Fruit fly (Drosophila melanogaster) whole organism, embryonic: ENCODE results near the gene CG2059.

ENCODE experiments used
- Antp ChIP-seq: fragments of 200-800 bp; sonication (Bioruptor generic); optimal IDR thresholded peaks from 3 replicates; lab custom pipeline; 2016; ENCODE audit warnings: missing biosample characterization, missing genetic modification characterization
- Awh ChIP-seq: fragments of 200-800 bp; sonication (Bioruptor generic); IDR thresholded peaks from 2 replicates; pipeline ENCODE4, ENCODE4 v1.3.6; 2022; ENCODE audit warnings: missing biosample characterization, missing genetic modification characterization
- CG10654 ChIP-seq: fragments of 200-800 bp; sonication (Bioruptor generic); optimal IDR thresholded peaks from 2 replicates; lab custom pipeline; 2016; ENCODE audit warnings: missing biosample characterization, missing genetic modification characterization
- CG11504 ChIP-seq: fragments of 200-800 bp; sonication (Bioruptor generic); optimal IDR thresholded peaks from 3 replicates; lab custom pipeline; 2019; ENCODE audit warnings: missing biosample characterization, mild to moderate bottlenecking, missing genetic modification characterization, moderate library complexity
- CG12299 ChIP-seq: fragments of 200-800 bp; sonication (Bioruptor generic); optimal IDR thresholded peaks from 2 replicates; lab custom pipeline; 2018; ENCODE audit warnings: missing biosample characterization, mild to moderate bottlenecking, missing genetic modification characterization
- CG14441 ChIP-seq: fragments of 200-800 bp; sonication (Bioruptor generic); IDR thresholded peaks from 2 replicates; pipeline ENCODE4 v1.3.6; 2022; ENCODE audit warnings: missing biosample characterization, missing genetic modification characterization
- CG15073 ChIP-seq: fragments of 200-800 bp; sonication (Bioruptor generic); optimal IDR thresholded peaks from 2 replicates; lab custom pipeline; 2016; ENCODE audit warnings: missing biosample characterization, missing genetic modification characterization
- CG31365 ChIP-seq: fragments of 200-800 bp; sonication (Bioruptor generic); optimal IDR thresholded peaks from 2 replicates; lab custom pipeline; 2018; ENCODE audit warnings: missing biosample characterization, mild to moderate bottlenecking, missing genetic modification characterization
- CG31388 ChIP-seq: fragments of 200-800 bp; sonication (Bioruptor generic); optimal IDR thresholded peaks from 2 replicates; lab custom pipeline; 2016; ENCODE audit warnings: missing biosample characterization, missing genetic modification characterization
- CG32532 ChIP-seq: fragments of 200-800 bp; sonication (Bioruptor generic); IDR thresholded peaks from 2 replicates; pipeline ENCODE4 v1.3.6; 2022; ENCODE audit warnings: missing biosample characterization, missing genetic modification characterization
- CG32767 ChIP-seq: fragments of 200-800 bp; sonication (Bioruptor generic); IDR thresholded peaks from 2 replicates; pipeline ENCODE4 v1.3.6; 2022; ENCODE audit warnings: missing biosample characterization, missing genetic modification characterization
- CG43689 ChIP-seq: fragments of 200-800 bp; sonication (Bioruptor generic); IDR thresholded peaks from 2 replicates; pipeline ENCODE4 v1.3.6; 2022; ENCODE audit warnings: missing biosample characterization, missing genetic modification characterization
- CG7372 ChIP-seq: fragments of 200-800 bp; sonication (Bioruptor generic); IDR thresholded peaks from 2 replicates; pipeline ENCODE4 v1.3.6; 2022; ENCODE audit warnings: missing biosample characterization, missing genetic modification characterization
- CG8765 ChIP-seq: fragments of 200-800 bp; sonication (Bioruptor generic); IDR thresholded peaks from 2 replicates; pipeline ENCODE4 v1.3.6; 2022; ENCODE audit warnings: missing biosample characterization, missing genetic modification characterization
- CG8924 ChIP-seq: fragments of 200-800 bp; optimal IDR thresholded peaks from 3 replicates; lab custom pipeline; 2019; ENCODE audit warnings: missing biosample characterization, mild to moderate bottlenecking, missing genetic modification characterization, moderate library complexity
- CkIIα-i1 ChIP-seq: fragments of 200-800 bp; sonication (Bioruptor generic); IDR thresholded peaks from 2 replicates; pipeline ENCODE4 v1.3.6; 2022; ENCODE audit warnings: missing biosample characterization, missing genetic modification characterization
- Doc3 ChIP-seq: fragments of 200-800 bp; sonication (Bioruptor generic); IDR thresholded peaks from 3 replicates; pipeline ENCODE4 v1.3.6; 2022; ENCODE audit warnings: missing biosample characterization, missing genetic modification characterization; ENCODE audit not compliant: partially characterized antibody
- Elba2 ChIP-seq: fragments of 200-800 bp; sonication (Bioruptor generic); optimal IDR thresholded peaks from 3 replicates; lab custom pipeline; 2016; ENCODE audit warnings: missing biosample characterization, missing genetic modification characterization
- Ets97D ChIP-seq: fragments of 200-800 bp; sonication (Bioruptor generic); optimal IDR thresholded peaks from 3 replicates; lab custom pipeline; 2016; ENCODE audit warnings: missing biosample characterization, missing genetic modification characterization
- H15 ChIP-seq: fragments of 200-800 bp; sonication (Bioruptor generic); IDR thresholded peaks from 3 replicates; pipeline ENCODE4 v1.3.6; 2022; ENCODE audit warnings: missing biosample characterization, missing genetic modification characterization
- HLH54F ChIP-seq: fragments of 200-800 bp; sonication (Bioruptor generic); optimal IDR thresholded peaks from 3 replicates; lab custom pipeline; 2016; ENCODE audit warnings: missing biosample characterization, missing genetic modification characterization
- HLHmδ ChIP-seq: fragments of 200-800 bp; sonication (Bioruptor generic); optimal IDR thresholded peaks from 2 replicates; lab custom pipeline; 2018; ENCODE audit warnings: missing biosample characterization, mild to moderate bottlenecking, missing genetic modification characterization, moderate library complexity
- Med ChIP-seq: fragments of 200-800 bp; sonication (Bioruptor generic); peaks from one replicate; lab custom pipeline; 2016; ENCODE audit warnings: missing biosample characterization, missing genetic modification characterization, mild to moderate bottlenecking, inconsistent platforms, moderate library complexity
- Myb ChIP-seq: fragments of 200-800 bp; sonication (Bioruptor generic); optimal IDR thresholded peaks from 2 replicates; lab custom pipeline; 2016; ENCODE audit warnings: missing biosample characterization, missing genetic modification characterization
- PHDP ChIP-seq: fragments of 200-800 bp; sonication (Bioruptor generic); optimal IDR thresholded peaks from 3 replicates; lab custom pipeline; 2018; ENCODE audit warnings: missing biosample characterization, mild to moderate bottlenecking, missing genetic modification characterization, moderate library complexity
- Poxn ChIP-seq: fragments of 200-800 bp; sonication (Bioruptor generic); IDR thresholded peaks from 2 replicates; pipeline ENCODE4 v1.3.6; 2022; ENCODE audit warnings: missing biosample characterization, missing genetic modification characterization
- Ptx1 ChIP-seq: fragments of 200-800 bp; sonication (Bioruptor generic); IDR thresholded peaks from 2 replicates; pipeline ENCODE4 v1.3.6; 2022; ENCODE audit warnings: missing biosample characterization, missing genetic modification characterization
- cato ChIP-seq: fragments of 200-800 bp; sonication (Bioruptor generic); optimal IDR thresholded peaks from 2 replicates; lab custom pipeline; 2016; ENCODE audit warnings: missing biosample characterization, missing genetic modification characterization, borderline replicate concordance
- cg ChIP-seq: fragments of 200-800 bp; sonication (Bioruptor generic); optimal IDR thresholded peaks from 3 replicates; lab custom pipeline; 2019; ENCODE audit warnings: missing biosample characterization, mild to moderate bottlenecking, missing genetic modification characterization, moderate library complexity
- corto ChIP-seq: fragments of 200-800 bp; sonication (Bioruptor generic); optimal IDR thresholded peaks from 2 replicates; lab custom pipeline; 2016; ENCODE audit warnings: missing biosample characterization, mild to moderate bottlenecking, missing genetic modification characterization, moderate library complexity
- crp ChIP-seq, 2 experiments: fragments of 200-800 bp; sonication (Bioruptor generic); optimal IDR thresholded peaks; 2 replicates in 1 of 2; 3 replicates in 1 of 2; lab custom pipeline; 2017; ENCODE audit warnings: missing biosample characterization in 2 of 2, missing genetic modification characterization in 2 of 2, mild to moderate bottlenecking in 1 of 2, moderate library complexity in 1 of 2
- fd3F ChIP-seq: fragments of 200-800 bp; sonication (Bioruptor generic); optimal IDR thresholded peaks from 2 replicates; lab custom pipeline; 2018; ENCODE audit warnings: missing biosample characterization, mild to moderate bottlenecking, missing genetic modification characterization, moderate library complexity
- gcm ChIP-seq: fragments of 200-800 bp; sonication (Bioruptor generic); optimal IDR thresholded peaks from 2 replicates; lab custom pipeline; 2019; ENCODE audit warnings: missing biosample characterization, mild to moderate bottlenecking, missing genetic modification characterization, moderate library complexity
- h ChIP-seq: fragments of >200 bp; optimal IDR thresholded peaks from 2 replicates; lab custom pipeline; 2017
- kah ChIP-seq: fragments of 200-800 bp; sonication (Bioruptor generic); optimal IDR thresholded peaks from 2 replicates; lab custom pipeline; 2018; ENCODE audit warnings: missing biosample characterization, mild to moderate bottlenecking, missing genetic modification characterization
- kay ChIP-seq: fragments of 200-800 bp; sonication (Bioruptor generic); optimal IDR thresholded peaks from 2 replicates; lab custom pipeline; 2016; ENCODE audit warnings: missing biosample characterization, missing genetic modification characterization
- lab ChIP-seq: fragments of 200-800 bp; sonication (Bioruptor generic); optimal IDR thresholded peaks from 3 replicates; lab custom pipeline; 2017; ENCODE audit warnings: missing biosample characterization, missing genetic modification characterization, mild to moderate bottlenecking, moderate library complexity, missing genetic modification reagents
- lbe ChIP-seq: fragments of 200-800 bp; sonication (Bioruptor generic); optimal IDR thresholded peaks from 2 replicates; lab custom pipeline; 2016; ENCODE audit warnings: missing biosample characterization, mild to moderate bottlenecking, missing genetic modification characterization
- nau ChIP-seq: fragments of 200-800 bp; sonication (Bioruptor generic); optimal IDR thresholded peaks from 3 replicates; lab custom pipeline; 2017; ENCODE audit warnings: missing biosample characterization, mild to moderate bottlenecking, missing genetic modification characterization, missing genetic modification reagents
- peb ChIP-seq: fragments of 200-800 bp; sonication (Bioruptor generic); IDR thresholded peaks from 2 replicates; pipeline ENCODE4 v1.3.6; 2022; ENCODE audit warnings: missing biosample characterization, missing genetic modification characterization
- psq ChIP-seq: fragments of 200-800 bp; sonication (Bioruptor generic); optimal IDR thresholded peaks from 2 replicates; lab custom pipeline; 2017; ENCODE audit warnings: missing biosample characterization, missing genetic modification characterization
- pum ChIP-seq: fragments of 200-800 bp; sonication (Bioruptor generic); optimal IDR thresholded peaks from 2 replicates; lab custom pipeline; 2016; ENCODE audit warnings: missing biosample characterization, missing genetic modification characterization
- schlank ChIP-seq: fragments of 200-800 bp; sonication (Bioruptor generic); optimal IDR thresholded peaks from 2 replicates; lab custom pipeline; 2018; ENCODE audit warnings: missing biosample characterization, mild to moderate bottlenecking, missing genetic modification characterization
- seq ChIP-seq: fragments of 200-800 bp; sonication (Bioruptor generic); IDR thresholded peaks from 2 replicates; pipeline ENCODE4 v1.3.6; 2022; ENCODE audit warnings: missing biosample characterization, missing genetic modification characterization
- slp2 ChIP-seq: fragments of 200-800 bp; sonication (Bioruptor generic); optimal IDR thresholded peaks from 2 replicates; lab custom pipeline; 2016; ENCODE audit warnings: missing biosample characterization, missing genetic modification characterization
- twi ChIP-seq: fragments of 200-800 bp; optimal IDR thresholded peaks from 2 replicates; lab custom pipeline; 2019; ENCODE audit warnings: missing biosample characterization, mild to moderate bottlenecking, missing genetic modification characterization, moderate library complexity
- zen2 ChIP-seq: fragments of 200-800 bp; sonication (Bioruptor generic); IDR thresholded peaks from 3 replicates; pipeline ENCODE4 v1.3.6; 2022; ENCODE audit warnings: missing biosample characterization, missing genetic modification characterization; ENCODE audit not compliant: partially characterized antibody
- zfh1 ChIP-seq: fragments of 200-800 bp; sonication (Bioruptor generic); IDR thresholded peaks from 3 replicates; pipeline ENCODE4 v1.3.6; 2022; ENCODE audit warnings: missing biosample characterization, missing genetic modification characterization

Gene CG2059

DNA sequence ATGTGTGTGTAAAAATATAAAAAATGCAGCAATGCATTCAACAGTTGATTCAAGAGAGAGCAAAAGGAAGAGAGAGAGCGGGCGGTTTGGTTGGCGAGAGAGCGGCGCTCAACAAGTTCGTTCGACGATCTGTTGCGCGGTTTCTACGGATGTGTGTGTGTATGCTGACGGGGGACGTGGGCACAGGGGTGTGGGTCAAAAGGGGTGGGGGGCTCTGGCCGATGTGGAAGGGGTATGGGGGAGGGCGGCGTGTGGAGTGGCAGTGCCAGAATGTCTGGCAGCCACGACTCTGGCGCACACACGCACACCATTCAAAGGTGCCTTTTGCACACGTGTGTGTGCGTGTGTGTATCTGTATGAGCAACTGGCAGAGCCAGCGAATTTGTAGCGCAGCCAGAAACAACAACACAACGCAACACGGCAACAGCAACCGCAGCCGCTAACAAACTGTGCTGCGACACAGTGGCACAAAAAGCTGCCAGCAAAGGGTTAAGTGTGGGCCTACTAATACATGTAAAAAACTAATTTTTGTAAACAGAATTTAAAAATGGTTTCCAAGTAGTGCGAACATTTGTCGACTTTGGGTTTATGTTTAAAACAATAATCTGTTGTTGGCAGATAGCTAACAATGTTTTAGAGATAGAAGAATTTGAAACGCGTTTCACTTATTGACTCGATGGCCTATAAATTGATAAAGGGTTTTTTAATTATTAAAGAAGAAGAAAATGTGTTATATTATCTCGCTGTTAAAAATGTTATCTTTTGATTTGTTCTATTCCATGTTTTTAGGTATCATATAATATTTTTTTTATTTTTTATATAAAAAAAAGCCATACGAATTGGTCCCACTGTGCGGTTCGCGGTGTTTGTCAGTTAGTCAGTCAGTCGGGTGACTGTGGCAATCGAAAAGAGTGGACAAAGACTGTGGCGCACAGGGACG lies 20.6 kb downstream of the CG2059 start (continued):
- TF ChIP-seq kah (GFP tag; lab: Kevin White, UChicago) (peak; percentile 76), CG15073 (GFP tag; lab: Kevin White, UChicago) (peak; percentile 68), h (lab: Kevin White, UChicago) (no peak), Doc3 (GFP tag; lab: Robert Waterston, UW) (no peak), CG10654 (GFP tag; lab: Kevin White, UChicago) (peak; percentile 82), zfh1 (GFP tag; lab: Robert Waterston, UW) (peak; percentile 47; the same call in 1 of the 3 replicates), twi (peak; percentile 88), Ptx1 (peak; percentile 88), CG7372 (GFP tag; lab: Robert Waterston, UW) (peak; percentile 63), Ets97D (GFP tag; lab: Kevin White, UChicago) (peak; percentile 42), CG32532 (peak; percentile 67), HLH54F (GFP tag; lab: Kevin White, UChicago) (peak; percentile 80), corto (GFP tag; lab: Kevin White, UChicago) (no peak), Elba2 (no peak), CG8765 (GFP tag; lab: Robert Waterston, UW) (peak; percentile 85), Antp (peak; percentile 68), CG11504 (tag; lab: Kevin White, UChicago) (peak; percentile 94), pum (GFP tag; lab: Kevin White, UChicago) (peak; percentile 76), Poxn (GFP tag; lab: Robert Waterston, UW) (peak; percentile 30; the same call in 1 of the 2 replicates), crp (GFP tag; optimal IDR thresholded peaks at IDR 0.05; lab: Kevin White, UChicago) (peak in 1 of 2 experiments; percentile 56), psq (peak; percentile 19), Med (peak; percentile 94), PHDP (tag; lab: Kevin White, UChicago) (peak; percentile 91), CkIIα-i1 (GFP tag; lab: Robert Waterston, UW) (no peak), seq (peak; percentile 67; the same call in 1 of the 2 replicates), CG43689 (GFP tag; lab: Robert Waterston, UW) (peak; percentile 45; the same call in 1 of the 2 replicates), CG31365 (tag; lab: Kevin White, UChicago) (peak; percentile 22), CG8924 (tag; lab: Kevin White, UChicago) (peak; percentile 96), fd3F (GFP tag; lab: Kevin White, UChicago) (peak; percentile 89), cg (GFP tag; lab: Kevin White, UChicago) (peak; percentile 94), HLHmδ (GFP tag; lab: Kevin White, UChicago) (peak; percentile 56), lbe (peak; percentile 82), cato (peak; percentile 89), CG14441 (peak; percentile 67), slp2 (GFP tag; lab: Kevin White, UChicago) (peak; percentile 79), lab (peak; percentile 84), nau (GFP tag; lab: Kevin White, UChicago) (peak; percentile 46), CG12299 (tag; lab: Kevin White, UChicago) (peak; percentile 74), H15 (GFP tag; lab: Robert Waterston, UW) (peak; percentile 72), Awh (GFP tag; lab: Robert Waterston, UW) (peak; percentile 47; the same call in 1 of the 2 replicates), kay (peak; percentile 37), CG32767 (no peak; the same call in 1 of the 2 replicates), gcm (GFP tag; lab: Kevin White, UChicago) (peak; percentile 89), zen2 (GFP tag; lab: Robert Waterston, UW) (no peak), Myb (GFP tag; lab: Kevin White, UChicago) (peak; percentile 66), peb (GFP tag; lab: Robert Waterston, UW) (peak; percentile 63; the same call in 1 of the 2 replicates), CG31388 (peak; percentile 67), schlank (tag; lab: Kevin White, UChicago) (peak; percentile 34)
